Fruit fly (Drosophila melanogaster) whole organism, adult: ENCODE data around the gene CG14247.

ENCODE experiments used
- CG11617 ChIP-seq: fragments of 200-800 bp; sonication (Bioruptor generic); optimal IDR thresholded peaks from 2 replicates; lab custom pipeline; 2017; ENCODE audit warnings: mild to moderate bottlenecking, missing biosample characterization, missing genetic modification reagents, missing genetic modification characterization
- CG12768 ChIP-seq: fragments of 200-800 bp; sonication (Bioruptor generic); optimal IDR thresholded peaks from 2 replicates; lab custom pipeline; 2017; ENCODE audit warnings: missing biosample characterization, missing genetic modification characterization, mild to moderate bottlenecking, moderate library complexity, missing genetic modification reagents
- CG14711 ChIP-seq: fragments of 200-800 bp; sonication (Bioruptor generic); optimal IDR thresholded peaks from 2 replicates; lab custom pipeline; 2018; ENCODE audit warnings: missing biosample characterization, mild to moderate bottlenecking, missing genetic modification characterization, moderate library complexity
- CG1620 ChIP-seq: fragments of 200-800 bp; sonication (Bioruptor generic); optimal IDR thresholded peaks from 2 replicates; lab custom pipeline; 2016; ENCODE audit warnings: missing biosample characterization, missing genetic modification characterization
- CG33017 ChIP-seq: fragments of 200-800 bp; sonication (Bioruptor generic); optimal IDR thresholded peaks from 2 replicates; lab custom pipeline; 2018; ENCODE audit warnings: missing biosample characterization, mild to moderate bottlenecking, missing genetic modification characterization, moderate library complexity
- CG5204 ChIP-seq: fragments of 200-800 bp; sonication (Bioruptor generic); optimal IDR thresholded peaks from 2 replicates; lab custom pipeline; 2016; ENCODE audit warnings: missing biosample characterization, missing genetic modification characterization
- CG7045 ChIP-seq: fragments of 200-800 bp; sonication (Bioruptor generic); optimal IDR thresholded peaks from 2 replicates; lab custom pipeline; 2017; ENCODE audit warnings: missing biosample characterization, mild to moderate bottlenecking, missing genetic modification characterization
- CG7101 ChIP-seq: fragments of 200-800 bp; sonication (Bioruptor generic); optimal IDR thresholded peaks from 2 replicates; lab custom pipeline; 2018; ENCODE audit warnings: missing biosample characterization, mild to moderate bottlenecking, missing genetic modification characterization, moderate library complexity
- Clk ChIP-seq: fragments of 200-800 bp; sonication (Bioruptor generic); optimal IDR thresholded peaks from 2 replicates; lab custom pipeline; 2017; ENCODE audit warnings: missing biosample characterization, missing genetic modification characterization
- Crg-1 ChIP-seq: fragments of 200-800 bp; sonication (Bioruptor generic); optimal IDR thresholded peaks from 2 replicates; lab custom pipeline; 2016; ENCODE audit warnings: missing biosample characterization, missing genetic modification characterization
- Hr96 ChIP-seq: fragments of 200-800 bp; sonication (Bioruptor generic); optimal IDR thresholded peaks from 2 replicates; lab custom pipeline; 2016; ENCODE audit warnings: missing biosample characterization, missing genetic modification characterization
- Mnt ChIP-seq: fragments of 200-800 bp; sonication (Bioruptor generic); optimal IDR thresholded peaks from 2 replicates; lab custom pipeline; 2016; ENCODE audit warnings: missing biosample characterization, mild to moderate bottlenecking, missing genetic modification characterization
- bab1 ChIP-seq: fragments of 200-800 bp; sonication (Bioruptor generic); optimal IDR thresholded peaks from 3 replicates; lab custom pipeline; 2019; ENCODE audit warnings: missing biosample characterization, mild to moderate bottlenecking, missing genetic modification characterization, moderate library complexity
- cic ChIP-seq: fragments of 200-800 bp; sonication (Bioruptor generic); optimal IDR thresholded peaks from 2 replicates; lab custom pipeline; 2017; ENCODE audit warnings: missing biosample characterization, mild to moderate bottlenecking, missing genetic modification characterization, moderate library complexity
- cnc ChIP-seq, 2 experiments: fragments of >200 bp; optimal IDR thresholded peaks; 2 replicates each; lab custom pipeline; 2017
- kay ChIP-seq: fragments of 200-800 bp; sonication (Bioruptor generic); peaks from one replicate; lab custom pipeline; 2016; ENCODE audit warnings: missing biosample characterization, missing genetic modification characterization, borderline replicate concordance
- ovo ChIP-seq: fragments of 200-800 bp; sonication (Bioruptor generic); optimal IDR thresholded peaks from 2 replicates; lab custom pipeline; 2016; ENCODE audit warnings: missing biosample characterization, missing genetic modification characterization
- pad ChIP-seq: fragments of 200-800 bp; sonication (Bioruptor generic); optimal IDR thresholded peaks from 3 replicates; lab custom pipeline; 2017; ENCODE audit warnings: missing biosample characterization, missing genetic modification characterization, mild to moderate bottlenecking, moderate library complexity, missing genetic modification reagents
- tj ChIP-seq: fragments of 200-800 bp; sonication (Bioruptor generic); optimal IDR thresholded peaks from 3 replicates; lab custom pipeline; 2017; ENCODE audit warnings: missing biosample characterization, mild to moderate bottlenecking, missing genetic modification characterization, moderate library complexity
- toe ChIP-seq: fragments of 200-800 bp; sonication (Bioruptor generic); optimal IDR thresholded peaks from 2 replicates; lab custom pipeline; 2016; ENCODE audit warnings: missing biosample characterization, missing genetic modification characterization

The CG14247 gene

dm6 chr3R:26717295-26717694, 20.1 kb upstream of the CG14247 start, which contains the start of gene CG6425:
Gene CG6425 (minus strand): TSS chr3R:26717389.
- TF ChIP-seq CG14711 (tag; lab: Kevin White, UChicago) (no peak), CG7045 (peak; percentile 17), toe (peak; percentile 49), CG1620 (GFP tag; lab: Kevin White, UChicago) (no peak), Clk (no peak), ovo (GFP tag; lab: Kevin White, UChicago) (no peak), CG5204 (GFP tag; lab: Kevin White, UChicago) (peak; percentile 42)

dm6 chr3R:26717864-26718263, 19.5 kb upstream of the CG14247 start, which contains the start of gene Yif1:
Gene Yif1 (plus strand): TSS chr3R:26717871.
- no peak for TF ChIP-seq CG7045
- TF ChIP-seq pad (GFP tag; lab: Kevin White, UChicago), result no peak
- no peak for TF ChIP-seq cic
- no peak for TF ChIP-seq toe
- TF ChIP-seq CG7101 (tag; lab: Kevin White, UChicago), result no peak
- no peak for TF ChIP-seq CG11617 (GFP tag; lab: Kevin White, UChicago)
- no peak for TF ChIP-seq bab1
- no peak for TF ChIP-seq CG14711 (tag; lab: Kevin White, UChicago)
- no peak for TF ChIP-seq Hr96 (GFP tag; lab: Kevin White, UChicago)
- no peak for TF ChIP-seq ovo (GFP tag; lab: Kevin White, UChicago)
- TF ChIP-seq CG12768, result no peak
- TF ChIP-seq cnc (optimal IDR thresholded peaks at IDR 0.05; lab: Kevin White, UChicago), result no peak

- TF ChIP-seq Mnt (GFP tag; lab: Kevin White, UChicago) (peak; percentile 12), bab1 (peak; percentile 69), toe (no peak)
These were observed 12.3 kb upstream of the CG14247 start, which contains the start of gene CG6420 for dm6 chr3R:26724977-26725612. Gene CG6420 (minus strand): TSS chr3R:26725216.

dm6 chr3R:26725833-26726232, 11.6 kb upstream of the CG14247 start, which contains the start of gene CG14244:
Gene CG14244 (plus strand): TSS chr3R:26726133.
- no peak for TF ChIP-seq CG11617 (GFP tag; lab: Kevin White, UChicago)
- TF ChIP-seq tj (GFP tag; lab: Kevin White, UChicago), result no peak

- no peak for TF ChIP-seq Clk
- TF ChIP-seq CG11617 (GFP tag; lab: Kevin White, UChicago), result no peak
- no peak for TF ChIP-seq CG1620 (GFP tag; lab: Kevin White, UChicago)
- no peak for TF ChIP-seq pad (GFP tag; lab: Kevin White, UChicago)
- TF ChIP-seq Mnt (GFP tag; lab: Kevin White, UChicago), result no peak
- TF ChIP-seq cnc (optimal IDR thresholded peaks at IDR 0.05; lab: Kevin White, UChicago), result no peak
- no peak for TF ChIP-seq ovo (GFP tag; lab: Kevin White, UChicago)
- no peak for TF ChIP-seq tj (GFP tag; lab: Kevin White, UChicago)
- no peak for TF ChIP-seq kay (GFP tag; lab: Kevin White, UChicago)
- TF ChIP-seq Crg-1 (GFP tag; lab: Kevin White, UChicago), result no peak
These were observed 10.4 kb upstream of the CG14247 start, which contains the start of gene CG14246 for dm6 chr3R:26727014-26727413. Gene CG14246 (plus strand): TSS chr3R:26727314.

dm6 chr3R:26728427-26728826, 9.0 kb upstream of the CG14247 start, which contains the start of gene CG14245:
Gene CG14245 (plus strand): TSS chr3R:26728727.
- TF ChIP-seq CG1620 (GFP tag; lab: Kevin White, UChicago) (no peak), Mnt (GFP tag; lab: Kevin White, UChicago) (no peak)

dm6 chr3R:26736207-26736606, 1.2 kb upstream of the CG14247 start, which contains the start of gene CG6403:
Gene CG6403 (minus strand): TSS chr3R:26736307.
- TF ChIP-seq CG12768 (no peak), CG7045 (no peak), bab1 (no peak), Crg-1 (GFP tag; lab: Kevin White, UChicago) (no peak), Clk (no peak), Hr96 (GFP tag; lab: Kevin White, UChicago) (no peak), CG11617 (GFP tag; lab: Kevin White, UChicago) (no peak), cic (no peak), toe (no peak), ovo (GFP tag; lab: Kevin White, UChicago) (no peak), CG1620 (GFP tag; lab: Kevin White, UChicago) (no peak)

dm6 chr3R:26761695-26762094, 24.3 kb downstream of the CG14247 start:
- TF ChIP-seq CG33017 (no peak), CG14711 (tag; lab: Kevin White, UChicago) (no peak), pad (GFP tag; lab: Kevin White, UChicago) (no peak), cic (no peak), CG7045 (no peak), bab1 (no peak), CG1620 (GFP tag; lab: Kevin White, UChicago) (no peak), CG5204 (GFP tag; lab: Kevin White, UChicago) (no peak), cnc (optimal IDR thresholded peaks at IDR 0.05; lab: Kevin White, UChicago) (no peak), Crg-1 (GFP tag; lab: Kevin White, UChicago) (no peak), Clk (no peak), Mnt (GFP tag; lab: Kevin White, UChicago) (no peak), tj (GFP tag; lab: Kevin White, UChicago) (no peak), toe (no peak), CG12768 (no peak), kay (GFP tag; lab: Kevin White, UChicago) (no peak), ovo (GFP tag; lab: Kevin White, UChicago) (no peak), Hr96 (GFP tag; lab: Kevin White, UChicago) (no peak)
